Worm (Caenorhabditis elegans): ENCODE measurements around the gene Y47D7A.7.

Gene Y47D7A.7

DNA sequence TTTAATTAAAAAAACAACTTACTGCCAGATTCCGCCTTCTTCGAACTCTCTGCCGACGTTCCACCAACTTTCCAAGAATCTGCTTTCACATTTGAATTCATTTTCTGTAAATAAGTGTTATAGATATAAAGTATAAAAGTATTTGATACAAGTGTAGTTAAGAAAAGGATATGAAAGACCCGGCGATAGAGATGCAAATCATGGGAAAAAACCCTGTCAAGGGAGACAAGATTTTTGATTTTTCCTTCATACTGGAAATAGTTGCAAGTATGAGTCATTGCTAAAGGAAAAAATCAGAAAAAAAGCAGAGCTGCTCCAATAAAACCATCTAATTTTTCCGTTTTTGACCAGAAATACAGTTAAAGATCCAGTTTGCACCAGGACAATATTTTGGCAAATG, 23.4 kb downstream of the Y47D7A.7 start, which contains the start of gene F13A2.3:
TSS of gene F13A2.3 (minus strand) at position 101 of the 400 bp plus-strand sequence.
- TF ChIP-seq B0310.2 (tag; optimal IDR thresholded peaks at IDR 0.05) (no peak), ama-1 (optimal IDR thresholded peaks at IDR 0.05) (no peak), ets-7 (tag; optimal IDR thresholded peaks at IDR 0.05) (no peak), tra-4 (tag; optimal IDR thresholded peaks at IDR 0.05) (no peak)

DNA sequence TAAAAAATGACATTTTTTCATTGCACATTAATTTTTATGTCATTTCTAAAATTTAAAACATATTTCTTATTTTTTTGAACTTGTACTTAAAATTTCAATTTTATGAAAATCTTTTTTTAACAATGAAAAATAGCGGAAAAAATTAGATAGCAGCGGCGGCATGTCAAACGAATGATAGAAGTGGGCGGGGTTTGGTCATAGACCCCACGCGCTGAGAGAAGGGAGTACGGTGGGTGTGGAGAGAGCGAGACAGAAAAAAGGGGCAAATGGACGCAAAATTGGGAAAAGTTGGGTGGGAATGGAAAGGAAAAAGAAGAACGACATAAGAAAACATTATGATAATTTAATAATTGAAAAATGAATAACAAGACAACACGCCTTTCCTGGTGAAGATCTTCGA, 31.8 kb downstream of the Y47D7A.7 start:
- TF ChIP-seq sea-1 (GFP tag; conservative IDR thresholded peaks at IDR 0.05), result no peak
- TF ChIP-seq flt-1 (GFP tag; IDR thresholded peaks at IDR 0.05), result no peak
- no peak for TF ChIP-seq B0310.2 (tag; optimal IDR thresholded peaks at IDR 0.05)
- TF ChIP-seq ceh-36 (tag; optimal IDR thresholded peaks at IDR 0.05), result no peak
- no peak for TF ChIP-seq ceh-13 (GFP tag; optimal IDR thresholded peaks at IDR 0.05)
- no peak for TF ChIP-seq tbx-37 (GFP tag; conservative IDR thresholded peaks at IDR 0.05)
- TF ChIP-seq tbx-11 (GFP tag; IDR thresholded peaks at IDR 0.05), result no peak
- no peak for TF ChIP-seq scrt-1 (GFP tag; IDR thresholded peaks at IDR 0.05)
- TF ChIP-seq aly-1 (tag; optimal IDR thresholded peaks at IDR 0.05), result no peak
- no peak for TF ChIP-seq tra-4 (tag; optimal IDR thresholded peaks at IDR 0.05)

DNA sequence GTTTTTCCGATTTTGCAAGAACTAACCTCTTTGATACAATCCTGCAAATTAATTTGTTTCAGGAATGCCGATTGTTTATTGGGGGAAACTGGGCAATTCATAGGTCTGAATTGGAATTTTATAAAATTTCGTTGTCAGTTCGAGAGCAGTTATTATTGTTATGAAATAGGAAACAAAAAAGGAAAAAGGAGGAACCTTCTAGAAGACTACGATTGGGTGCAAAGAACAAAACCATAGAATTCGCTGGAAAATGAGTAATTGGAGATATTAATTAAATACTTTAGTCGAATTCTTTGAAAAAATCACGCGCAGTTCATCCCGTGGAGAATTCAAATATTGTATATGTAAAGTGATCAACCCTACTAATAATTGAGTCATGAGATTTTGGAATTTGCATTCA, 32.3 kb downstream of the Y47D7A.7 start, which contains the start of gene F13A2.9:
TSS of gene F13A2.9 (minus strand) at position 101 of the 400 bp plus-strand sequence.
- no peak for TF ChIP-seq hmg-4 (GFP tag; optimal IDR thresholded peaks at IDR 0.05)
- no peak for TF ChIP-seq tra-4 (tag; optimal IDR thresholded peaks at IDR 0.05)
- TF ChIP-seq ama-1 (optimal IDR thresholded peaks at IDR 0.05), result no peak
- no peak for TF ChIP-seq tbx-11 (GFP tag; IDR thresholded peaks at IDR 0.05)

DNA sequence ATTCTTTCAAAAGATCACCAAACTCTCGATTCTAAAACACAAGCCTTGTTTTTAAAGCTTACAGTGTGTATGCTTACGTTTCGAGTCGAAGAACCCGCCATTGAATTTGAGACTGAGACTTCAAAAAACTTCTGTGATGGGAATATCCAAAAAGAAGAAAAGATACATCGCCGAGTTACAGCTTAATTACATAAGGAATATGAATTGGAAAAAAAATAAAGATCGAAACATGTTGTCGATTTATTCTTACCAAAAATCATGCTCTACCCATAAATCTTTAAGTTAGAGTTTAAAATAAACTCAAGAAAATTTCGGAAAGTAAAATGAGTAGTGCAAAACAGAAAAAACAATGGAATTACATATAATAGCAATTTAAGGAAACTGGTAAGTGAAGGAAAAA, 33.5 kb downstream of the Y47D7A.7 start, which contains the start of gene F13A2.10:
TSS of gene F13A2.10 (minus strand) at position 101 of the 400 bp plus-strand sequence.
- TF ChIP-seq scrt-1 (GFP tag; IDR thresholded peaks at IDR 0.05) (no peak), tbx-37 (GFP tag; conservative IDR thresholded peaks at IDR 0.05) (no peak), ceh-36 (tag; optimal IDR thresholded peaks at IDR 0.05) (no peak), sea-1 (GFP tag; conservative IDR thresholded peaks at IDR 0.05) (no peak), hmbx-1 (tag; optimal IDR thresholded peaks at IDR 0.05) (no peak), hmg-4 (GFP tag; optimal IDR thresholded peaks at IDR 0.05) (no peak), B0310.2 (tag; optimal IDR thresholded peaks at IDR 0.05) (no peak), F13C5.2 (tag; optimal IDR thresholded peaks at IDR 0.05) (no peak), tbx-11 (GFP tag; IDR thresholded peaks at IDR 0.05) (no peak), ets-7 (tag; optimal IDR thresholded peaks at IDR 0.05) (no peak), flt-1 (GFP tag; IDR thresholded peaks at IDR 0.05) (no peak)

DNA sequence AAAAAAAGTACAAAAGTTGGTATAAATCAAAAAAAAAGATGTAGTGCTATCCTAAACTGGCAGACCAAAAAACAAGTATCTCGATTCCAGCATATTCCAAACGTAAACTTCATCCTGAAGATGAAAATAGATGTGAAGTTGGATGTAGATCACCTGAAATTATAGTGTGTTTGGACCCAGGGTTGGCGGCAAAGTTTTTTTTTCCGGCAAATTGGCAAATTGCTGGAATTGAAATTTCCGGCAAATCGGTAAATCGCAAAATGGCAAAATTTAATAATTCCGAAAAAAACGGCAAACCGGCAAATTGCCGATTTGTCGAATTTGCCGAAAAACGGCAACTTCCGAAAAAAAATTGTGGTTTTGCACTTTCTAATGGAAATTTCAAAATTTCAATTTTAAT, 35.2 kb downstream of the Y47D7A.7 start, which contains the start of gene F13A2.2:
TSS of gene F13A2.2 (minus strand) at position 101 of the 400 bp plus-strand sequence.
- no peak for TF ChIP-seq F13C5.2 (tag; optimal IDR thresholded peaks at IDR 0.05)
- no peak for TF ChIP-seq pes-1 (GFP tag; IDR thresholded peaks at IDR 0.05)
- TF ChIP-seq tra-4 (tag; optimal IDR thresholded peaks at IDR 0.05), result no peak
- TF ChIP-seq ceh-13 (GFP tag; optimal IDR thresholded peaks at IDR 0.05), result no peak
- no peak for TF ChIP-seq tbx-11 (GFP tag; IDR thresholded peaks at IDR 0.05)
- no peak for TF ChIP-seq tbx-37 (GFP tag; conservative IDR thresholded peaks at IDR 0.05)
- no peak for TF ChIP-seq aly-1 (tag; optimal IDR thresholded peaks at IDR 0.05)

DNA sequence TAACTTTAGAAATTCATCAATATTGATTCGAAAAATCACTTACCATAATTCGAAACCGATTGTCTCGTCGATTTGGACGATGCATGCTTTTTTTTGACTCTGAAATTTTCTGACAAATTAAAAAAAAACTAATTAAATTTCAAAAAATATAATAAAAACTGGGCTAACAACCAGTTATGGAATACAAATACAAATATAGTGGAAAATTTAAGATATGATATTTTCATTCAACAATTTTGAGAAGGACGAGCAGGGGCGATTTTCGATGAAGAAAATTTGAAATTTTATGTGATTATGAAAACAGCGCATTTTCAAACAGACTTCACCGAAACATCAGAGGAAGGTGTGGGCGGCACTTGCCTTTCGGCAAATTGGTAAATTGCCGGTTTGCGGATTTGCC, 37.4 kb downstream of the Y47D7A.7 start, which contains the start of gene F13A2.1:
TSS of gene F13A2.1 (minus strand) at position 101 of the 400 bp plus-strand sequence.
- TF ChIP-seq ama-1 (optimal IDR thresholded peaks at IDR 0.05), result no peak
- TF ChIP-seq pes-1 (GFP tag; IDR thresholded peaks at IDR 0.05), result no peak
- no peak for TF ChIP-seq ets-7 (tag; optimal IDR thresholded peaks at IDR 0.05)
- no peak for TF ChIP-seq hmg-4 (GFP tag; optimal IDR thresholded peaks at IDR 0.05)
- no peak for TF ChIP-seq F13C5.2 (tag; optimal IDR thresholded peaks at IDR 0.05)
- no peak for TF ChIP-seq tbx-11 (GFP tag; IDR thresholded peaks at IDR 0.05)
- no peak for TF ChIP-seq scrt-1 (GFP tag; IDR thresholded peaks at IDR 0.05)
- TF ChIP-seq hmbx-1 (tag; optimal IDR thresholded peaks at IDR 0.05), result no peak
- no peak for TF ChIP-seq hnd-1 (tag; optimal IDR thresholded peaks at IDR 0.05)
- no peak for TF ChIP-seq tbx-37 (GFP tag; conservative IDR thresholded peaks at IDR 0.05)
- no peak for TF ChIP-seq ceh-36 (tag; optimal IDR thresholded peaks at IDR 0.05)

DNA sequence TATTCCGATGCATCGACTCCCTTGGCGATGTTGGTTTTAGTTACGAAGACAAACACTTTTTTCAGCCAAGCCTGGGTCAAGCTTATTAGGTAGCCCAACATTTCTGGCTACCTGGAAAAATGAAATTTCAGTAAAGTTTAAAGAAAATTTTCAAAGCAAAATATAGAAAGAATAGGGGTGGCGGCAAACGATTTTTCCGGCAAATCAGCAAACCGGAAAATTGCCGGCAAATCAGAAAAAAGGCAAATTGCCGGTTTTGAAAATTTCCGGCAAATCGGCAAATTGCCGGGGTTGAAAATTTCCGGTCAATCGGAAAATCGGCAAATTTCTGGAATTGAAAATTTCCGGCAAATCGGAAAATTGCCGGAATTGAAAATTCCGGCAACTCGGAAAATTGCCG, 42.0 kb downstream of the Y47D7A.7 start, which contains the start of gene F32D1.8:
TSS of gene F32D1.8 (minus strand) at position 101 of the 400 bp plus-strand sequence.
- TF ChIP-seq hmbx-1 (tag; optimal IDR thresholded peaks at IDR 0.05) (no peak), ets-7 (tag; optimal IDR thresholded peaks at IDR 0.05) (no peak), scrt-1 (GFP tag; IDR thresholded peaks at IDR 0.05) (no peak), flt-1 (GFP tag; IDR thresholded peaks at IDR 0.05) (no peak), ceh-36 (tag; optimal IDR thresholded peaks at IDR 0.05) (no peak), tbx-11 (GFP tag; IDR thresholded peaks at IDR 0.05) (no peak), tbx-37 (GFP tag; conservative IDR thresholded peaks at IDR 0.05) (no peak), aly-1 (tag; optimal IDR thresholded peaks at IDR 0.05) (no peak), tra-4 (tag; optimal IDR thresholded peaks at IDR 0.05) (no peak), hnd-1 (tag; optimal IDR thresholded peaks at IDR 0.05) (no peak), B0310.2 (tag; optimal IDR thresholded peaks at IDR 0.05) (no peak), pes-1 (GFP tag; IDR thresholded peaks at IDR 0.05) (no peak), ceh-13 (GFP tag; optimal IDR thresholded peaks at IDR 0.05) (no peak), F13C5.2 (tag; optimal IDR thresholded peaks at IDR 0.05) (no peak), hmg-4 (GFP tag; optimal IDR thresholded peaks at IDR 0.05) (no peak), ama-1 (optimal IDR thresholded peaks at IDR 0.05) (no peak), sea-1 (GFP tag; conservative IDR thresholded peaks at IDR 0.05) (no peak)

DNA sequence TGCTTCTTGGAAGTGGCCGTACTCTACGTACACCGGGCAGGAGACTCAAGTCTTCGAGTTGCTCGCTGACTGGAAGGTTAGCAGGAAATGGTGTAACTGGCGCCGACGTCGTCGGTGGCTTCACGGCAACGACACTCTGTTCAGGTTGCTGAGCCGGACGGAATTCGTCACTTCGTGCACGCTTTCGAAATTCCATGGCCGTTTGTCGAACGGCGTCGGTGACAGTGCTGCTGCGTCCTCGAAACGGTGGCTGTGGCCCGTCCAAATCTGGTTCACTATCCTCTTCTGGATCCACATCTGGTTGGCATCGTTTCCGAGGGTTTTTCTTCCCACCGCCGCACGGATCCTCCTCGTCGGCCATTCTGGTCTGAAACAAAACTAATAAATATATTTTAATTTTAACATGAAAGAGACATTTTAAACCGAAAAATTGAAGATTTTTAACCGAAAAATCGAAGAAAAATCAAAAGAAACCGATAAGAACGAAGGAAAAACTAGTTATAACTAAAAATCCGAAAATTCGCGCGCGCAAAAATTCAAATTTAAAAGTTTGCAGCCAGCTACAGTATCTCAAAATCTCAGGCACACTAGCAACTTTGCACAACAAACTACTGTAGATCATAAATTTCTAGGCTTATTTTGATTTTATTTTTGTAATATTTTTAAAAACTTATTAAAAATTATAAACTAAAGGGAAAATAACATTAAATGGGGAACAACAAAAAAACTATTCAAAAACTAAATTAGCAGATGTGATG, 43.7 kb downstream of the Y47D7A.7 start, which contains the start of gene F32D1.7:
TSS of gene F32D1.7 (minus strand) at position 367 of the 758 bp plus-strand sequence.
- TF ChIP-seq tbx-37 (GFP tag; conservative IDR thresholded peaks at IDR 0.05) (no peak), F13C5.2 (tag; optimal IDR thresholded peaks at IDR 0.05) (no peak), tbx-11 (GFP tag; IDR thresholded peaks at IDR 0.05) (no peak), ama-1 (optimal IDR thresholded peaks at IDR 0.05) (no peak), hnd-1 (tag; optimal IDR thresholded peaks at IDR 0.05) (no peak), sea-1 (GFP tag; conservative IDR thresholded peaks at IDR 0.05) (no peak), ets-7 (tag; optimal IDR thresholded peaks at IDR 0.05) (no peak), tra-4 (tag; optimal IDR thresholded peaks at IDR 0.05) (no peak), flt-1 (GFP tag; IDR thresholded peaks at IDR 0.05) (no peak), ceh-36 (tag; optimal IDR thresholded peaks at IDR 0.05) (no peak), aly-1 (tag; optimal IDR thresholded peaks at IDR 0.05) (no peak), scrt-1 (GFP tag; IDR thresholded peaks at IDR 0.05) (no peak), hmbx-1 (tag; optimal IDR thresholded peaks at IDR 0.05) (no peak)
